Worm (Caenorhabditis elegans) whole organism, L1 larva: Measurements from ENCODE around the gene sym-4.

Source experiments
- ceh-82 ChIP-seq, 3 experiments: fragments of 150-350 bp in 1 of 3; sonication (generic microtip) in 2 of 3; optimal IDR thresholded peaks; 2 replicates each; lab custom pipeline; 2014 to 2017; ENCODE audit warnings: missing biosample characterization in 3 of 3, missing genetic modification characterization in 3 of 3
- hlh-4 ChIP-seq: sonication (generic microtip); optimal IDR thresholded peaks from 2 replicates; lab custom pipeline; 2016; ENCODE audit warnings: mild to moderate bottlenecking, missing genetic modification characterization, missing compliant biosample characterization
- lsy-2 ChIP-seq, 2 experiments: fragments of 150-350 bp; optimal IDR thresholded peaks; 2 replicates each; lab custom pipeline; 2014; ENCODE audit warnings: missing biosample characterization in 2 of 2, missing genetic modification characterization in 2 of 2
- pag-3 ChIP-seq: sonication (generic microtip); optimal IDR thresholded peaks from 2 replicates; lab custom pipeline; 2017; ENCODE audit warnings: missing genetic modification characterization, mild to moderate bottlenecking, missing compliant biosample characterization, antibody characterized with exemption, borderline replicate concordance; ENCODE audit not compliant: insufficient read depth

- no peak for TF ChIP-seq pag-3
- TF ChIP-seq lsy-2 (tag; optimal IDR thresholded peaks at IDR 0.05; lab: Kevin White, UChicago): no peak
- no peak for TF ChIP-seq ceh-82 (tag; optimal IDR thresholded peaks at IDR 0.05; lab: Kevin White, UChicago)
- TF ChIP-seq hlh-4: no peak
These were observed 17.0 kb upstream of the sym-4 start, which contains the start of gene ceh-36 for ce11 chrX:14186466-14186865.
